Fruit fly (Drosophila melanogaster): Measurements from ENCODE around the gene CG44002.

CG44002 gene

DNA sequence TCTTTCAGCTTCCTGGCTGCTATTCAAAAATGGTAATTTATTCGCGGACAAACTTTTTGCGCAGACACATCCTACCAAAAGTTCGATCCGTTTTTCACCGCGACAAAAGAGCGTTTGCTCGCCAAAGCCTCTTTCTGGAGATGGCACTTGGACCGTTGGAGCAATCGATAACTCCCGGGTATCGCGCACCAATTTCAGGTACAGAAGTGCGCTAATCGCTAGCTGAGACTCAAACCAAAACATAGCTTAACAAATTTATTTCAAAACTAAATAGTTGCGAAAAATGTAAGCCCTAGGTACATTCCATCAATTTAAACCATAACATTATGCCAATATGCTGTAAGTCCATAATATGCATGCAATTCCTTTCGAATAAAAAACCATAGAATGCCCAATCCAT lies 26.2 kb downstream of the CG44002 start, which contains the start of gene toc (continued):
- TF ChIP-seq CG14667 (GFP tag; IDR thresholded peaks at IDR 0.05), result no peak
- TF ChIP-seq C15 (GFP tag; IDR thresholded peaks at IDR 0.05), result no peak
- no peak for TF ChIP-seq CG6683 (GFP tag; optimal IDR thresholded peaks at IDR 0.05)
- TF ChIP-seq H15 (GFP tag; IDR thresholded peaks at IDR 0.05), result no peak
- no peak for TF ChIP-seq Sry-β (GFP tag; optimal IDR thresholded peaks at IDR 0.05)
- no peak for TF ChIP-seq chn (GFP tag; optimal IDR thresholded peaks at IDR 0.05)
- no peak for TF ChIP-seq lbe (GFP tag; optimal IDR thresholded peaks at IDR 0.05)
- TF ChIP-seq CG17568 (GFP tag; optimal IDR thresholded peaks at IDR 0.05), result no peak
- no peak for TF ChIP-seq ind (GFP tag; optimal IDR thresholded peaks at IDR 0.05)
- TF ChIP-seq CG10366 (GFP tag; IDR thresholded peaks at IDR 0.05), result no peak
- no peak for TF ChIP-seq HHEX (GFP tag; optimal IDR thresholded peaks at IDR 0.05)
- TF ChIP-seq repo (GFP tag; optimal IDR thresholded peaks at IDR 0.05), result no peak
- peak; percentile 42 for TF ChIP-seq CG14710 (tag; optimal IDR thresholded peaks at IDR 0.05)
- TF ChIP-seq Bgb (GFP tag; IDR thresholded peaks at IDR 0.05; ENCODE audit: partially characterized antibody), result peak; percentile 94
- no peak for TF ChIP-seq Nf-YB (GFP tag; optimal IDR thresholded peaks at IDR 0.05)
- no peak for TF ChIP-seq CG11696 (GFP tag; IDR thresholded peaks at IDR 0.05)
- TF ChIP-seq CG17829 (tag; optimal IDR thresholded peaks at IDR 0.05), result no peak
- no peak for TF ChIP-seq Chrac-16 (GFP tag; optimal IDR thresholded peaks at IDR 0.05)
- no peak for TF ChIP-seq CG13123 (GFP tag; optimal IDR thresholded peaks at IDR 0.05)
- peak; percentile 79 for TF ChIP-seq ato (GFP tag; IDR thresholded peaks at IDR 0.05; ENCODE audit: partially characterized antibody)
- no peak for TF ChIP-seq CG30403 (GFP tag; optimal IDR thresholded peaks at IDR 0.05)
- TF ChIP-seq CG4820 (GFP tag; optimal IDR thresholded peaks at IDR 0.05), result no peak
- TF ChIP-seq Dp (GFP tag; optimal IDR thresholded peaks at IDR 0.05), result peak; percentile 56
- TF ChIP-seq MTF-1 (GFP tag; optimal IDR thresholded peaks at IDR 0.05; ENCODE audit: borderline replicate concordance), result no peak
- peak; percentile 49 for TF ChIP-seq pita (GFP tag; optimal IDR thresholded peaks at IDR 0.05)
- no peak for TF ChIP-seq ttk (GFP tag; IDR thresholded peaks at IDR 0.05)
- no peak for TF ChIP-seq Hmx (GFP tag; optimal IDR thresholded peaks at IDR 0.05)
- no peak for TF ChIP-seq CG12219 (GFP tag; optimal IDR thresholded peaks at IDR 0.05)
- peak; percentile 94 for TF ChIP-seq bbx (GFP tag; IDR thresholded peaks at IDR 0.05; ENCODE audit: partially characterized antibody)
- TF ChIP-seq hkb (optimal IDR thresholded peaks at IDR 0.05), result no peak
- no peak for TF ChIP-seq hkb (GFP tag; IDR thresholded peaks at IDR 0.05)
- no peak for TF ChIP-seq cato (GFP tag; optimal IDR thresholded peaks at IDR 0.05; ENCODE audit: borderline replicate concordance)
- no peak for TF ChIP-seq ac (GFP tag; optimal IDR thresholded peaks at IDR 0.05)
- TF ChIP-seq vnd (GFP tag; IDR thresholded peaks at IDR 0.05; ENCODE audit: partially characterized antibody), result peak; percentile 80
- TF ChIP-seq Mad (GFP tag; optimal IDR thresholded peaks at IDR 0.05), result peak; percentile 23
- TF ChIP-seq schlank (tag; optimal IDR thresholded peaks at IDR 0.05), result no peak
- no peak for TF ChIP-seq h (optimal IDR thresholded peaks at IDR 0.05)
- TF ChIP-seq CG18476 (GFP tag; optimal IDR thresholded peaks at IDR 0.05), result no peak
- TF ChIP-seq CG16779 (GFP tag; IDR thresholded peaks at IDR 0.05), result no peak
- no peak for TF ChIP-seq pnt (GFP tag; optimal IDR thresholded peaks at IDR 0.05)
- peak; percentile 54 for TF ChIP-seq trem (tag; optimal IDR thresholded peaks at IDR 0.05)
- TF ChIP-seq Adf1 (GFP tag; IDR thresholded peaks at IDR 0.05), result no peak
- no peak for TF ChIP-seq CG3995 (GFP tag; optimal IDR thresholded peaks at IDR 0.05)
- no peak for TF ChIP-seq CG5953 (GFP tag; IDR thresholded peaks at IDR 0.05)
- no peak for TF ChIP-seq Nf-YA (GFP tag; IDR thresholded peaks at IDR 0.05)
- TF ChIP-seq CG10565 (GFP tag; optimal IDR thresholded peaks at IDR 0.05), result no peak
- TF ChIP-seq CG12659 (GFP tag; optimal IDR thresholded peaks at IDR 0.05), result peak; percentile 66
- TF ChIP-seq CG34224 (GFP tag; IDR thresholded peaks at IDR 0.05; ENCODE audit: partially characterized antibody), result peak; percentile 84
- no peak for TF ChIP-seq CG18011 (GFP tag; optimal IDR thresholded peaks at IDR 0.05)
- no peak for TF ChIP-seq fru (optimal IDR thresholded peaks at IDR 0.05)
- no peak for TF ChIP-seq HLHmδ (GFP tag; optimal IDR thresholded peaks at IDR 0.05)
- TF ChIP-seq CG8290 (GFP tag; optimal IDR thresholded peaks at IDR 0.05), result peak; percentile 32
- peak in 1 of 2 experiments; percentile 66 for TF ChIP-seq CG8290 (tag; optimal IDR thresholded peaks at IDR 0.05)
